Fruit fly (Drosophila melanogaster) whole organism, embryonic: ENCODE data around the gene CG5968.
A peak's percentile ranks its signal among the peaks of the same experiment; 100 is the strongest.

Experiments
- Asciz ChIP-seq: fragments of 200-800 bp; sonication (Bioruptor generic); optimal IDR thresholded peaks from 2 replicates; lab custom pipeline; 2017; ENCODE audit warnings: missing biosample characterization, mild to moderate bottlenecking, missing genetic modification characterization, missing genetic modification reagents
- Bteb2 ChIP-seq: fragments of 200-800 bp; sonication (Bioruptor generic); optimal IDR thresholded peaks from 2 replicates; lab custom pipeline; 2016; ENCODE audit warnings: missing biosample characterization, missing genetic modification characterization
- CG10147 ChIP-seq: fragments of 200-800 bp; sonication (Bioruptor generic); optimal IDR thresholded peaks from 2 replicates; lab custom pipeline; 2019; ENCODE audit warnings: missing biosample characterization, mild to moderate bottlenecking, missing genetic modification characterization, moderate library complexity
- CG1024 ChIP-seq: fragments of 200-800 bp; sonication (Bioruptor generic); IDR thresholded peaks from 2 replicates; pipeline ENCODE4 v1.3.6; 2022; ENCODE audit warnings: missing biosample characterization, missing genetic modification characterization
- CG10274 ChIP-seq: fragments of 200-800 bp; sonication (Bioruptor generic); optimal IDR thresholded peaks from 3 replicates; lab custom pipeline; 2017; ENCODE audit warnings: missing biosample characterization, mild to moderate bottlenecking, missing genetic modification characterization
- CG10654 ChIP-seq: fragments of 200-800 bp; sonication (Bioruptor generic); optimal IDR thresholded peaks from 2 replicates; lab custom pipeline; 2016; ENCODE audit warnings: missing biosample characterization, missing genetic modification characterization
- CG11247 ChIP-seq: fragments of 200-800 bp; sonication (Bioruptor generic); IDR thresholded peaks from 2 replicates; pipeline ENCODE4 v1.3.6; 2022; ENCODE audit warnings: missing biosample characterization, missing genetic modification characterization
- CG12219 ChIP-seq: fragments of 200-800 bp; sonication (Bioruptor generic); optimal IDR thresholded peaks from 3 replicates; lab custom pipeline; 2018; ENCODE audit warnings: missing biosample characterization, mild to moderate bottlenecking, missing genetic modification characterization
- CG12744 ChIP-seq: fragments of 200-800 bp; sonication (Bioruptor generic); optimal IDR thresholded peaks from 2 replicates; lab custom pipeline; 2016; ENCODE audit warnings: missing biosample characterization, missing genetic modification characterization
- CG13123 ChIP-seq: fragments of 200-800 bp; sonication (Bioruptor generic); optimal IDR thresholded peaks from 2 replicates; lab custom pipeline; 2016; ENCODE audit warnings: missing biosample characterization, missing genetic modification characterization
- CG14014 ChIP-seq: fragments of 200-800 bp; sonication (Bioruptor generic); IDR thresholded peaks from 2 replicates; pipeline ENCODE4 v1.3.6; 2022; ENCODE audit warnings: missing biosample characterization, missing genetic modification characterization
- CG14667 ChIP-seq: fragments of 200-800 bp; sonication (Bioruptor generic); IDR thresholded peaks from 2 replicates; pipeline ENCODE4 v1.3.6; 2022; ENCODE audit warnings: missing biosample characterization, missing genetic modification characterization
- CG16863 ChIP-seq: fragments of 200-800 bp; sonication (Bioruptor generic); optimal IDR thresholded peaks from 3 replicates; lab custom pipeline; 2016; ENCODE audit warnings: missing biosample characterization, missing genetic modification characterization
- CG1832 ChIP-seq: fragments of 200-800 bp; sonication (Bioruptor generic); optimal IDR thresholded peaks from 2 replicates; lab custom pipeline; 2017; ENCODE audit warnings: missing biosample characterization, mild to moderate bottlenecking, missing genetic modification characterization, inconsistent platforms
- CG2120 ChIP-seq: fragments of 200-800 bp; sonication (Bioruptor generic); optimal IDR thresholded peaks from 3 replicates; lab custom pipeline; 2016; ENCODE audit warnings: missing biosample characterization, missing genetic modification characterization
- CG31441 ChIP-seq: fragments of 200-800 bp; sonication (Bioruptor generic); IDR thresholded peaks from 2 replicates; pipeline ENCODE4 v1.3.6; 2022; ENCODE audit warnings: missing biosample characterization, missing genetic modification characterization
- CG4424 ChIP-seq: fragments of 200-800 bp; sonication (Bioruptor generic); optimal IDR thresholded peaks from 3 replicates; lab custom pipeline; 2016; ENCODE audit warnings: missing biosample characterization, missing genetic modification characterization
- CG6689 ChIP-seq: fragments of 200-800 bp; sonication (Bioruptor generic); IDR thresholded peaks from 2 replicates; pipeline ENCODE4 v1.3.6; 2022; ENCODE audit warnings: missing biosample characterization, missing genetic modification characterization
- CG6813 ChIP-seq: fragments of 200-800 bp; sonication (Bioruptor generic); optimal IDR thresholded peaks from 2 replicates; lab custom pipeline; 2017; ENCODE audit warnings: missing biosample characterization, missing genetic modification characterization, mild to moderate bottlenecking, moderate library complexity, missing genetic modification reagents
- CG9932 ChIP-seq: fragments of 200-800 bp; sonication (Bioruptor generic); IDR thresholded peaks from 2 replicates; pipeline ENCODE4 v1.3.6; 2022; ENCODE audit warnings: missing biosample characterization, missing genetic modification characterization
- Dek ChIP-seq: fragments of 200-800 bp; sonication (Bioruptor generic); optimal IDR thresholded peaks from 3 replicates; lab custom pipeline; 2019; ENCODE audit warnings: missing biosample characterization, mild to moderate bottlenecking, missing genetic modification characterization, moderate library complexity
- Dip3 ChIP-seq: fragments of 200-800 bp; sonication (Bioruptor generic); optimal IDR thresholded peaks from 3 replicates; lab custom pipeline; 2016; ENCODE audit warnings: missing biosample characterization, missing genetic modification characterization
- Fer1 ChIP-seq: fragments of 200-800 bp; sonication (Bioruptor generic); optimal IDR thresholded peaks from 2 replicates; lab custom pipeline; 2017; ENCODE audit warnings: missing biosample characterization, mild to moderate bottlenecking, missing genetic modification characterization
- Hand ChIP-seq: fragments of 200-800 bp; sonication (Bioruptor generic); optimal IDR thresholded peaks from 2 replicates; lab custom pipeline; 2017; ENCODE audit warnings: mild to moderate bottlenecking, missing biosample characterization, missing genetic modification reagents, missing genetic modification characterization
- Hey ChIP-seq: fragments of 200-800 bp; sonication (Bioruptor generic); optimal IDR thresholded peaks from 3 replicates; lab custom pipeline; 2018; ENCODE audit warnings: missing biosample characterization, mild to moderate bottlenecking, missing genetic modification characterization
- Hr39 ChIP-seq: fragments of >200 bp; optimal IDR thresholded peaks from 2 replicates; lab custom pipeline; 2017
- Optix ChIP-seq: fragments of 200-800 bp; sonication (Bioruptor generic); IDR thresholded peaks from 3 replicates; pipeline ENCODE4 v1.3.6; 2022; ENCODE audit warnings: missing biosample characterization, missing genetic modification characterization
- Pdp1 ChIP-seq, 2 experiments: fragments of 200-800 bp; sonication (Bioruptor generic); optimal IDR thresholded peaks; 3 replicates each; lab custom pipeline; 2016; ENCODE audit warnings: missing biosample characterization in 2 of 2, missing genetic modification characterization in 2 of 2, mild to moderate bottlenecking in 1 of 2, moderate library complexity in 1 of 2
- Rfx ChIP-seq: fragments of 200-800 bp; sonication (Bioruptor generic); IDR thresholded peaks from 2 replicates; pipeline ENCODE4 v1.3.6; 2022; ENCODE audit warnings: missing biosample characterization, missing genetic modification characterization
- Stat92E ChIP-seq, 3 experiments: fragments of >200 bp in 2 of 3; fragments of 200-800 bp in 1 of 3; sonication (Bioruptor generic) in 1 of 3; optimal IDR thresholded peaks; 2 replicates each; lab custom pipeline; 2017 to 2019; ENCODE audit warnings: missing biosample characterization in 3 of 3, missing genetic modification characterization in 3 of 3, mild to moderate bottlenecking in 1 of 3, moderate library complexity in 1 of 3
- Xrp1 ChIP-seq: fragments of 200-800 bp; sonication (Bioruptor generic); IDR thresholded peaks from 2 replicates; pipeline ENCODE4 v1.3.6; 2022; ENCODE audit warnings: missing biosample characterization, missing genetic modification characterization
- ase ChIP-seq: fragments of 200-800 bp; sonication (Bioruptor generic); IDR thresholded peaks from 3 replicates; pipeline ENCODE4 v1.3.6; 2022; ENCODE audit warnings: missing biosample characterization, missing genetic modification characterization
- cato ChIP-seq: fragments of 200-800 bp; sonication (Bioruptor generic); optimal IDR thresholded peaks from 2 replicates; lab custom pipeline; 2016; ENCODE audit warnings: missing biosample characterization, missing genetic modification characterization, borderline replicate concordance
- ci ChIP-seq: fragments of 200-800 bp; sonication (Bioruptor generic); IDR thresholded peaks from 3 replicates; pipeline ENCODE4 v1.3.6; 2022; ENCODE audit warnings: missing biosample characterization, missing genetic modification characterization
- dm ChIP-seq: fragments of 200-800 bp; sonication (Bioruptor generic); optimal IDR thresholded peaks from 3 replicates; lab custom pipeline; 2016; ENCODE audit warnings: missing biosample characterization, missing genetic modification characterization
- grau ChIP-seq: fragments of 200-800 bp; optimal IDR thresholded peaks from 3 replicates; lab custom pipeline; 2019; ENCODE audit warnings: missing biosample characterization, mild to moderate bottlenecking, missing genetic modification characterization, moderate library complexity
- hkb ChIP-seq, 2 experiments: fragments of 200-800 bp in 1 of 2; fragments of >200 bp in 1 of 2; sonication (Bioruptor generic) in 1 of 2; IDR thresholded peaks in 1 of 2; optimal IDR thresholded peaks in 1 of 2; 2 replicates each; pipeline versions ENCODE4 v1.3.6 to Lab custom; 2017 to 2022; ENCODE audit warnings: missing biosample characterization in 1 of 2, missing genetic modification characterization in 1 of 2
- klu ChIP-seq: fragments of 200-800 bp; sonication (Bioruptor generic); IDR thresholded peaks from 2 replicates; pipeline ENCODE4 v1.3.6; 2022; ENCODE audit warnings: missing biosample characterization, missing genetic modification characterization
- lbe ChIP-seq: fragments of 200-800 bp; sonication (Bioruptor generic); optimal IDR thresholded peaks from 2 replicates; lab custom pipeline; 2016; ENCODE audit warnings: missing biosample characterization, mild to moderate bottlenecking, missing genetic modification characterization
- lilli ChIP-seq: fragments of 200-800 bp; sonication (Bioruptor generic); optimal IDR thresholded peaks from 3 replicates; lab custom pipeline; 2016; ENCODE audit warnings: missing biosample characterization, missing genetic modification characterization
- luna ChIP-seq: fragments of 200-800 bp; sonication (Bioruptor generic); optimal IDR thresholded peaks from 2 replicates; lab custom pipeline; 2016; ENCODE audit warnings: missing biosample characterization, missing genetic modification characterization
- p53 ChIP-seq: fragments of 200-800 bp; sonication (Bioruptor generic); optimal IDR thresholded peaks from 2 replicates; lab custom pipeline; 2016; ENCODE audit warnings: missing biosample characterization, missing genetic modification characterization
- pzg ChIP-seq: fragments of 200-800 bp; sonication (Bioruptor generic); optimal IDR thresholded peaks from 3 replicates; lab custom pipeline; 2018; ENCODE audit warnings: missing biosample characterization, mild to moderate bottlenecking, missing genetic modification characterization, moderate library complexity
- row ChIP-seq: fragments of 200-800 bp; sonication (Bioruptor generic); IDR thresholded peaks from 3 replicates; pipeline ENCODE4 v1.3.6; 2022; ENCODE audit warnings: missing biosample characterization, missing genetic modification characterization
- sim ChIP-seq: fragments of 200-800 bp; sonication (Bioruptor generic); IDR thresholded peaks from 2 replicates; pipeline ENCODE4 v1.3.6; 2022; ENCODE audit warnings: missing biosample characterization, missing genetic modification characterization
- sob ChIP-seq: fragments of 200-800 bp; sonication (Bioruptor generic); IDR thresholded peaks from 2 replicates; pipeline ENCODE4 v1.3.6; 2022; ENCODE audit warnings: missing biosample characterization, missing genetic modification characterization
- sug ChIP-seq: fragments of 200-800 bp; optimal IDR thresholded peaks from 2 replicates; lab custom pipeline; 2019; ENCODE audit warnings: missing biosample characterization, mild to moderate bottlenecking, missing genetic modification characterization, moderate library complexity
- tll ChIP-seq, 2 experiments: fragments of 200-800 bp in 1 of 2; fragments of >200 bp in 1 of 2; sonication (Bioruptor generic) in 1 of 2; optimal IDR thresholded peaks; 2 replicates each; lab custom pipeline; 2017 to 2019; ENCODE audit warnings: missing biosample characterization in 2 of 2, missing genetic modification characterization in 2 of 2, mild to moderate bottlenecking in 1 of 2, moderate library complexity in 1 of 2
- z ChIP-seq: fragments of 200-800 bp; sonication (Bioruptor generic); IDR thresholded peaks from 3 replicates; pipeline ENCODE4 v1.3.6; 2022; ENCODE audit warnings: missing biosample characterization, missing genetic modification characterization
- zen2 ChIP-seq: fragments of 200-800 bp; sonication (Bioruptor generic); IDR thresholded peaks from 3 replicates; pipeline ENCODE4 v1.3.6; 2022; ENCODE audit warnings: missing biosample characterization, missing genetic modification characterization; ENCODE audit not compliant: partially characterized antibody

Gene CG5968

dm6 chr2L:16535673-16536144, 14.1 kb downstream of the CG5968 start (continued):
- peak; percentile 88 for TF ChIP-seq CG9932
- TF ChIP-seq CG14014 (GFP tag; lab: Robert Waterston, UW) = peak; percentile 93
- TF ChIP-seq sob (GFP tag; lab: Robert Waterston, UW) = peak; percentile 95
- peak; percentile 85 for TF ChIP-seq Hand
- TF ChIP-seq CG14667 (GFP tag; lab: Robert Waterston, UW) = peak; percentile 90
- TF ChIP-seq sug (tag; lab: Kevin White, UChicago) = peak; percentile 32
- TF ChIP-seq CG6813 (GFP tag; lab: Kevin White, UChicago) = peak; percentile 94
- TF ChIP-seq tll (GFP tag; optimal IDR thresholded peaks at IDR 0.05; lab: Kevin White, UChicago) = peak in 1 of 2 experiments; percentile 81
- TF ChIP-seq klu (GFP tag; lab: Robert Waterston, UW) = peak; percentile 86
- peak; percentile 98 for TF ChIP-seq Xrp1 (GFP tag; lab: Robert Waterston, UW)
- peak; percentile 82 for TF ChIP-seq CG31441
- peak; percentile 63 for TF ChIP-seq Dip3 (GFP tag; lab: Kevin White, UChicago)
- TF ChIP-seq cato (GFP tag; lab: Kevin White, UChicago) = peak; percentile 87
- TF ChIP-seq dm (GFP tag; lab: Kevin White, UChicago) = peak; percentile 70
- peak; percentile 92 for TF ChIP-seq Rfx (GFP tag; lab: Robert Waterston, UW)
- TF ChIP-seq p53 (GFP tag; lab: Kevin White, UChicago) = peak; percentile 62
- peak; percentile 75 for TF ChIP-seq z (GFP tag; lab: Robert Waterston, UW)
- TF ChIP-seq Stat92E (GFP tag; optimal IDR thresholded peaks at IDR 0.05; lab: Kevin White, UChicago) = peak in 1 of 3 experiments; percentile 50
- TF ChIP-seq grau (tag; lab: Kevin White, UChicago) = peak; percentile 92
- peak; percentile 95 for TF ChIP-seq CG6689 (GFP tag; lab: Robert Waterston, UW)
- TF ChIP-seq zen2 (GFP tag; lab: Robert Waterston, UW) = no peak
- TF ChIP-seq Asciz = peak; percentile 96
- peak; percentile 92 for TF ChIP-seq Fer1 (GFP tag; lab: Kevin White, UChicago)
- TF ChIP-seq CG10274 (GFP tag; lab: Kevin White, UChicago) = peak; percentile 72
- peak; percentile 93 for TF ChIP-seq CG11247 (GFP tag; lab: Robert Waterston, UW)
- TF ChIP-seq Bteb2 (GFP tag; lab: Kevin White, UChicago) = peak; percentile 82
- peak; percentile 89 for TF ChIP-seq CG4424
- TF ChIP-seq Hr39 = no peak
- TF ChIP-seq hkb (optimal IDR thresholded peaks at IDR 0.05; lab: Kevin White, UChicago) = no peak
- peak; percentile 95 for TF ChIP-seq hkb (GFP tag; IDR thresholded peaks at IDR 0.05; lab: Robert Waterston, UW)
- peak; percentile 69 for TF ChIP-seq lbe (GFP tag; lab: Kevin White, UChicago)
- peak; percentile 3 for TF ChIP-seq pzg (GFP tag; lab: Kevin White, UChicago)
- TF ChIP-seq Pdp1 (GFP tag; optimal IDR thresholded peaks at IDR 0.05; lab: Kevin White, UChicago) = peak; percentile 68 to 83
- TF ChIP-seq CG16863 = peak; percentile 88
- peak; percentile 89 for TF ChIP-seq Dek (tag; lab: Kevin White, UChicago)
- TF ChIP-seq CG12219 (GFP tag; lab: Kevin White, UChicago) = peak; percentile 88
- TF ChIP-seq row (GFP tag; lab: Robert Waterston, UW) = peak; percentile 97
- no peak for TF ChIP-seq CG1832 (GFP tag; lab: Kevin White, UChicago)
- peak; percentile 93 for TF ChIP-seq sim (GFP tag; lab: Robert Waterston, UW)
- TF ChIP-seq Optix (GFP tag; lab: Robert Waterston, UW) = peak; percentile 66; the same call in 2 of the 3 replicates
- peak; percentile 82 for TF ChIP-seq CG1024 (GFP tag; lab: Robert Waterston, UW)
- TF ChIP-seq ci (GFP tag; lab: Robert Waterston, UW) = peak; percentile 97
- peak; percentile 65 for TF ChIP-seq Hey
- peak; percentile 90 for TF ChIP-seq ase (GFP tag; lab: Robert Waterston, UW)
- TF ChIP-seq CG10654 (GFP tag; lab: Kevin White, UChicago) = peak; percentile 88
- peak; percentile 88 for TF ChIP-seq CG12744 (GFP tag; lab: Kevin White, UChicago)
- TF ChIP-seq CG13123 (GFP tag; lab: Kevin White, UChicago) = peak; percentile 58
- peak; percentile 88 for TF ChIP-seq CG2120 (GFP tag; lab: Kevin White, UChicago)
- TF ChIP-seq lilli = peak; percentile 84
- peak; percentile 87 for TF ChIP-seq CG10147 (GFP tag; lab: Kevin White, UChicago)
- TF ChIP-seq luna = peak; percentile 68
